Worm (Caenorhabditis elegans) whole organism, L4 larva: ENCODE measurements around the gene F35C11.5.

Experiments
- ctbp-1 ChIP-seq: fragments of 200-800 bp; sonication (Bioruptor generic); IDR thresholded peaks from 2 replicates; pipeline ENCODE4 v1.3.6; 2022; ENCODE audit warnings: missing genetic modification reagents, missing genetic modification characterization, missing compliant biosample characterization
- fos-1 ChIP-seq: fragments of 150-350 bp; optimal IDR thresholded peaks from 2 replicates; lab custom pipeline; 2014; ENCODE audit warnings: missing biosample characterization, missing genetic modification characterization
- jun-1 ChIP-seq: fragments of 150-350 bp; optimal IDR thresholded peaks from 2 replicates; lab custom pipeline; 2014; ENCODE audit warnings: missing biosample characterization, missing genetic modification reagents, missing genetic modification characterization
- nhr-11 ChIP-seq: fragments of 150-350 bp; optimal IDR thresholded peaks from 2 replicates; lab custom pipeline; 2014; ENCODE audit warnings: missing biosample characterization, missing genetic modification characterization
- rbr-2 ChIP-seq: sonication (generic microtip); optimal IDR thresholded peaks from 2 replicates; lab custom pipeline; 2016; ENCODE audit warnings: missing genotype, missing genetic modification characterization, missing compliant biosample characterization
- snpc-4 ChIP-seq: fragments of 150-350 bp; optimal IDR thresholded peaks from 2 replicates; lab custom pipeline; 2014; ENCODE audit warnings: missing biosample characterization, missing genetic modification characterization

DNA sequence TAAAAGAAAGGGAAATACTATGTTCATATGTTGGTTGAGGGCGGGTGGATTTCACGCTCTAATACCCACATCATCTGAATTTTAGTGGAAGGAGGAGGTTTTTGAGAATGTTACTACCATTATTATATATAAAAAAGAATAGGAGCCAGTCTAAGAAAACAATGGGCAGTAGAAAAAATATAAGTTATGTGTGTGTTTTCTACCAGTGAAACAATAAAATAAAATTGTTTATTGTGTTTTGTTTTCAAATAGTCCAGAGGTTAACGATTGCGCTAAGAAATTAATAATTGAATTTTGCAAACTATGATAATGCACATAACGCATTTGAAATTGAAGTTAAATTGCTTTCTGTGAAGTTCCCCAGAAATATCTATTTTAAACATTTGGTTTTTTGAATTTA lies 44.1 kb upstream of the F35C11.5 start, which contains the start of gene M110.8:
- TF ChIP-seq nhr-11 (no peak), ctbp-1 (GFP tag; lab: Robert Waterston, UW) (no peak), jun-1 (tag; lab: Kevin White, UChicago) (no peak), snpc-4 (tag; lab: Kevin White, UChicago) (no peak), rbr-2 (tag; lab: Kevin White, UChicago) (no peak), fos-1 (tag; lab: Kevin White, UChicago) (no peak)
